Worm (Caenorhabditis elegans) whole organism, L3 larva: ENCODE results near the gene ugt-32.

ENCODE experiments used
- ceh-9 ChIP-seq: sonication (generic microtip); optimal IDR thresholded peaks from 2 replicates; lab custom pipeline; 2018; ENCODE audit warnings: missing biosample characterization, missing genetic modification characterization
- elt-1 ChIP-seq: fragments of 150-350 bp; optimal IDR thresholded peaks from 2 replicates; lab custom pipeline; 2014; ENCODE audit warnings: missing biosample characterization, missing genetic modification characterization
- pqm-1 ChIP-seq: fragments of 150-350 bp; optimal IDR thresholded peaks from 2 replicates; lab custom pipeline; 2017; ENCODE audit warnings: missing biosample characterization, missing genetic modification characterization, inconsistent platforms
- sea-2 ChIP-seq: fragments of 150-350 bp; sonication (generic microtip); optimal IDR thresholded peaks from 4 replicates; lab custom pipeline; 2014; ENCODE audit warnings: missing biosample characterization, missing genetic modification reagents, missing genetic modification characterization

DNA sequence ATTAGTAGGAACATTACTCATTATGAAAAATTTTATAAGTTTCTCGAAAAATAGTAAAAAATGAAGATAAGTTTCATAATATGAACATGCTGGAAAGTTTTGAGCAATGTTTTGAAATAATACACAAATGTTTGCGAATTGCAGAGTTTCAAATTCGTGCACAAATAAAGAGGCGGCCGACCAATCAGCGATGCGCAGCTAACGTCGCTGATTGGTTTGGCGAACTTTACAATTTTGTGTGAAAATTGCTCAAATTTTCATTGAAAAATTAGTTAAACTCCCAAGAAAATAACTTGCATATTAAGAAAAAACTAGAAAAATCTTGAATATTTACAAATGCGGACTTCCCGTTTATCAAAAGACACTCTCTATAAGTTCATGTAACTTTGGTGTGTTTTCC, 11.1 kb downstream of the ugt-32 start:
- TF ChIP-seq sea-2 (GFP tag; lab: Kevin White, UChicago) (no peak), ceh-9 (no peak), pqm-1 (tag; lab: Kevin White, UChicago) (no peak), elt-1 (no peak)
